Worm (Caenorhabditis elegans) whole organism, L1 larva: Measurements from ENCODE around the gene ttc-39B.
A peak's percentile ranks its signal among the peaks of the same experiment; 100 is the strongest.

Experiments
- ama-1 ChIP-seq: fragments of 150-350 bp; optimal IDR thresholded peaks from 2 replicates; lab custom pipeline; 2014
- efl-1 ChIP-seq, 4 experiments: fragments of 150-350 bp; optimal IDR thresholded peaks in 3 of 4; peaks in 1 of 4; 1 replicate in 1 of 4; 2 replicates in 3 of 4; lab custom pipeline; 2014; ENCODE audit warnings: missing biosample characterization in 2 of 4, missing genetic modification characterization in 2 of 4, missing genetic modification reagents in 2 of 4
- elt-3 ChIP-seq, 6 experiments: fragments of 150-350 bp in 1 of 6; sonication (generic microtip); optimal IDR thresholded peaks; 2 replicates each; lab custom pipeline; 2017 to 2018; ENCODE audit warnings: missing biosample characterization in 6 of 6, missing genetic modification characterization in 6 of 6, inconsistent platforms in 1 of 6
- fkh-10 ChIP-seq: sonication (generic microtip); optimal IDR thresholded peaks from 2 replicates; lab custom pipeline; 2017; ENCODE audit warnings: missing biosample characterization, missing genetic modification reagents, missing genetic modification characterization
- fkh-4 ChIP-seq: sonication (generic microtip); optimal IDR thresholded peaks from 2 replicates; lab custom pipeline; 2016; ENCODE audit warnings: missing compliant biosample characterization, missing genetic modification characterization, borderline replicate concordance
- hpl-2 ChIP-seq: fragments of 150-350 bp; optimal IDR thresholded peaks from 2 replicates; lab custom pipeline; 2014; ENCODE audit warnings: missing biosample characterization, missing genetic modification reagents, missing genetic modification characterization
- lin-15B ChIP-seq: fragments of 150-350 bp; sonication (generic microtip); optimal IDR thresholded peaks from 3 replicates; lab custom pipeline; 2014; ENCODE audit warnings: missing biosample characterization, missing genetic modification characterization
- nhr-237 ChIP-seq: fragments of 150-350 bp; optimal IDR thresholded peaks from 2 replicates; lab custom pipeline; 2014; ENCODE audit warnings: missing biosample characterization, missing genetic modification characterization
- nhr-76 ChIP-seq: sonication (generic microtip); optimal IDR thresholded peaks from 2 replicates; lab custom pipeline; 2017; ENCODE audit warnings: missing biosample characterization, missing genetic modification characterization
- pqm-1 ChIP-seq: sonication (generic microtip); optimal IDR thresholded peaks from 3 replicates; lab custom pipeline; 2017; ENCODE audit warnings: missing biosample characterization, missing genetic modification characterization
- rnt-1 ChIP-seq: sonication (generic microtip); optimal IDR thresholded peaks from 2 replicates; lab custom pipeline; 2016; ENCODE audit warnings: mild to moderate bottlenecking, missing genetic modification characterization, moderate library complexity, missing compliant biosample characterization
- unc-62 ChIP-seq: fragments of 150-350 bp; optimal IDR thresholded peaks from 2 replicates; lab custom pipeline; 2014; ENCODE audit warnings: missing biosample characterization, missing genetic modification reagents, missing genetic modification characterization
- zag-1 ChIP-seq: fragments of 150-350 bp; optimal IDR thresholded peaks from 2 replicates; lab custom pipeline; 2014; ENCODE audit warnings: missing biosample characterization, missing genetic modification characterization

DNA sequence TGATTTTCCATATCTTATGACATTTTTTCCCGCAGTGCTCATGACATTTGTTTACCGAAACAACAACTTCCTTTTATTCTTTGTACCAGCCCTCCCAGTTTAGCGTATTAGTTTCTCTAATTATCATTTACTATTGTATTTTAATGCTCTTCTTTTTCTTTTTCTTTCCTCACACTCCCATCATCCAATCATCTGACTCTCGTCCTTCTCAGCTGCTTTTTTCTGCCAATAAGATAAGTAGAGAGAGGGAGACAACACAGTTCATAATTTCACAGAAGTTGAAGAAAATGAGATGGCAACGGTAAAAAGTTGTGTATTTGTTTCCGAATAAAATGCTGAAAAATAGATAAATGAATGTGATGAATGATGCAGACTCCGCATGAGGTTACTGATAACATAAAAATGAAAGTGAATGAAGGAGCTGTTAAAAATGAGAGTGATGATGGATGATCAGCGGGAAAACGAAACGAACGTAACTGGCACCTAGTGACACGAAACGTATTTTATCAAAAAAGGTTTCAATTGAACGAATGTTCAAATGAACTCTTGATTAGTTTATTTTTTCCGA lies 43.7 kb upstream of the ttc-39B start:
- TF ChIP-seq pqm-1 (no peak), hpl-2 (GFP tag; lab: Kevin White, UChicago) (no peak), nhr-76 (tag; lab: Kevin White, UChicago) (no peak), efl-1 (optimal IDR thresholded peaks at IDR 0.05; lab: Kevin White, UChicago) (no peak), efl-1 (GFP tag; optimal IDR thresholded peaks at IDR 0.05 in 1 of 2; lab: Kevin White, UChicago) (peak in 1 of 2 experiments; percentile 29), nhr-237 (tag; lab: Kevin White, UChicago) (no peak), elt-3 (tag; optimal IDR thresholded peaks at IDR 0.05; lab: Kevin White, UChicago) (no peak), fkh-10 (GFP tag; lab: Kevin White, UChicago) (no peak), lin-15B (tag; lab: Kevin White, UChicago) (no peak), zag-1 (no peak), unc-62 (no peak), fkh-4 (tag; lab: Kevin White, UChicago) (no peak), ama-1 (lab: Kevin White, UChicago) (no peak), rnt-1 (tag; lab: Kevin White, UChicago) (no peak)
